Fruit fly (Drosophila melanogaster) Kc167 (cell line): ENCODE data around the gene Sem1.

Experiments
- Myc ChIP-seq: fragments of >200 bp; optimal IDR thresholded peaks from 2 replicates; lab custom pipeline; 2017; ENCODE audit warnings: missing external identifiers
- insv ChIP-seq: fragments of >200 bp; optimal IDR thresholded peaks from 3 replicates; lab custom pipeline; 2018; ENCODE audit warnings: missing external identifiers
- ttk ChIP-seq: sonication (Bioruptor generic); optimal IDR thresholded peaks from 2 replicates; lab custom pipeline; 2017; ENCODE audit warnings: missing external identifiers

DNA sequence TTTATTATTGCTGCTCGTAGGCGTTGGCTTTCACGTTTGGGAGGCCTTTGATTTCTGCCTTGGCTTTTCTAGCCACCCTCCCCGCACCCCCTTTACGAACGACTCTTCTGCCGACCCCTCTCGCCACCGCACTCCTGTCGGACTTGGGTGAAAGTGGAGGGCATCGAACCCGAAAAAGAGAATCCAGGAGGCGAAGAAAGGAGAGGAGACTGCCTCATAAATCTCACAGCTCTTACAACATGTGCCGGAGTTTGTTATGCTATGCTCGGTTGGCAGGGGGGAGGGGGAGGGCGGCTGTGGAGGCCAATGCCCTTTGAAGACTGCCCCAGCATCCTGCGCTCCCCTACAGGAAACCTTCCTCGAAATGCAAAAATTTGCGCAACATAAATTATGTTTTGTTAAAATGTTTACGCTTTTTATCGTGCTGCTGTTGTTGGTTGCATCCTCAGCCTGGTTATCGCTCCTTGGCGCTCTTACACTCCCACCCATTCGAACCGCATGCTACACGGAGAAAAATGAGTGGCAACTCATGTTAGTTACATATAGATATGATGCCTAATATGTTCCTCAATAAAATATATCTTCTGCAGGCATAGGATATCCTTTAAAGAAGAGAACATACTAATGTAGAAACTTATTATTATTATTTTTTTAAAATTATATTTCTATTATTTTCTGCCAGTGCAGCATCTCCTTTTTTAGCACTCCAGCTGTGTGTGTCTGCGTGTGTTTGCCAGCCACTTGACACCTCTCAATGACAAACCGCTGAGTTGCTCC is 40.6 kb downstream of the Sem1 start:
- TF ChIP-seq insv: no peak
- no peak for TF ChIP-seq ttk (lab: Kevin White, UChicago)
- no peak for TF ChIP-seq Myc
